Worm (Caenorhabditis elegans): ENCODE results near the gene col-12.

DNA sequence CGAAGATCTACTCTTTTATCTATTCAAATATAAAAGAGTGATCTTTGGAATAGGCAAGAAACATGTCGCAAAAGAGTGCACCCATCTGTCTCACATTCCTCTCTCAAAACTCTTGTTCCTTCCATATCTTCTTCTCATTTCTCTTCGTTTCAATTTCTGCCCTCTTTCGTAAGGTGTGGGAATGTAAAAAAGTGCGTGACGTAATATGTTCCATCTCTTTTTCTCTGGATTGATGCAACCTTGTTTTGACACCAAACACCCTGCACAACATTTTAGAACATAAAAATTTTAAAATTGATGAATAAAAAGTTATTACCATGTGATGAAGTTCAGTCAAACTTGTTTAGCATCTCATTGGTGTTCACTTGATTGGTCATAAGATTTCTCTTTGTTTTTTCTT lies 42.1 kb upstream of the col-12 start:
- no peak for TF ChIP-seq tra-4 (tag; optimal IDR thresholded peaks at IDR 0.05)
- TF ChIP-seq scrt-1 (GFP tag; IDR thresholded peaks at IDR 0.05): no peak
- TF ChIP-seq tbx-11 (GFP tag; IDR thresholded peaks at IDR 0.05): no peak
- TF ChIP-seq flt-1 (GFP tag; IDR thresholded peaks at IDR 0.05): no peak

Measured in whole organism, early embryonic.